Worm (Caenorhabditis elegans) whole organism, L3 larva: ENCODE measurements around the gene spe-44.

ENCODE experiments used
- elt-2 ChIP-seq: sonication (generic microtip); optimal IDR thresholded peaks from 2 replicates; lab custom pipeline; 2016; ENCODE audit warnings: missing genetic modification reagents, mild to moderate bottlenecking, missing genetic modification characterization, missing compliant biosample characterization
- elt-3 ChIP-seq, 3 experiments: fragments of 150-350 bp in 1 of 3; sonication (generic microtip) in 2 of 3; optimal IDR thresholded peaks; 2 replicates in 2 of 3; 4 replicates in 1 of 3; lab custom pipeline; 2014 to 2017; ENCODE audit warnings: missing biosample characterization in 3 of 3, missing genetic modification characterization in 3 of 3
- fkh-10 ChIP-seq: sonication (generic microtip); optimal IDR thresholded peaks from 2 replicates; lab custom pipeline; 2017; ENCODE audit warnings: missing biosample characterization, missing genetic modification reagents, missing genetic modification characterization
- fkh-2 ChIP-seq: fragments of 150-350 bp; optimal IDR thresholded peaks from 2 replicates; lab custom pipeline; 2014; ENCODE audit warnings: missing biosample characterization, missing genetic modification reagents, missing genetic modification characterization
- fos-1 ChIP-seq: fragments of 150-350 bp; optimal IDR thresholded peaks from 2 replicates; lab custom pipeline; 2014; ENCODE audit warnings: missing biosample characterization, missing genetic modification characterization
- lin-39 ChIP-seq: fragments of 150-350 bp; optimal IDR thresholded peaks from 2 replicates; lab custom pipeline; 2018; ENCODE audit warnings: missing biosample characterization, missing genetic modification reagents, missing genetic modification characterization
- nhr-28 ChIP-seq: fragments of 150-350 bp; optimal IDR thresholded peaks from 2 replicates; lab custom pipeline; 2014; ENCODE audit warnings: missing biosample characterization, missing genetic modification characterization
- nhr-77 ChIP-seq: fragments of 150-350 bp; optimal IDR thresholded peaks from 2 replicates; lab custom pipeline; 2014; ENCODE audit warnings: missing biosample characterization, missing genetic modification characterization
- snpc-4 ChIP-seq: fragments of 150-350 bp; optimal IDR thresholded peaks from 2 replicates; lab custom pipeline; 2014; ENCODE audit warnings: missing biosample characterization, missing genetic modification characterization
- unc-62 ChIP-seq: fragments of 150-350 bp; sonication (generic microtip); optimal IDR thresholded peaks from 4 replicates; lab custom pipeline; 2014; ENCODE audit warnings: missing biosample characterization, missing genetic modification reagents, missing genetic modification characterization

DNA sequence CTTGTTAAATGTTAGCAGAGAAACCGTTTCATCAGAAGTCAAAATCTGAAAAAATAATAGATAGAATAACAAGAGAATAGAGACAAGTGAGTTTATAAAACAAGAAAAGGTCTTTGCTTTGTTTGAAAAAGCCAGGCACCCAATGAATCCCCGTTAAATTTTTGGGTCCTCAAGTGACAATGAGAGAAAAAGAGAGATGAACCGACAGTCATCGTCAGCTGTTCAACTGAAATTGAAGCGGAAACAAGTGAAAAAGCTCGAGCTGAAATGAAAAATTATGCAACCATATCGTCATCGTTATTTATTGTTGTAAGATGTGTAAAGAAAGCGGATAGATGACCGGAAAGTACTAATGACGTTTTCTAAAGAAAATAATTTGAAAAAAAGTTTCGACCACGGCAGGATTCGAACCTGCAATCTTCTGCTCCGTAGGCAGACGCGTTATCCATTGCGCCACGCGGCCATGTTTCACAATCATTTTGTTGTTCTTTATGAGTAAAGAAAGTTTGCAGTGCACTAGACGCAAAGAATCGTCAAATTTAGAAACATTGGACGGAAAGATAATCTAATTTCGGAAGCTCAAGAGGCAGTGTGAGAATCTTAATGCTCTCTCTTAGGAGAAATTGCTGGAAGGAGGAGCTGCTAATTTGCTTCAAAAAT lies 36.3 kb downstream of the spe-44 start, which contains the start of gene F08G5.3:
- TF ChIP-seq nhr-77 (no peak), fkh-2 (tag; lab: Kevin White, UChicago) (no peak), fos-1 (tag; lab: Kevin White, UChicago) (no peak), elt-3 (tag; optimal IDR thresholded peaks at IDR 0.05; lab: Kevin White, UChicago) (no peak), fkh-10 (GFP tag; lab: Kevin White, UChicago) (no peak), lin-39 (no peak), nhr-28 (tag; lab: Kevin White, UChicago) (no peak), unc-62 (GFP tag; lab: Kevin White, UChicago) (no peak), elt-2 (tag; lab: Kevin White, UChicago) (peak; percentile 49), snpc-4 (tag; lab: Kevin White, UChicago) (no peak)
